Worm (Caenorhabditis elegans) whole organism, L1 larva: Measurements from ENCODE around the gene T09A5.5.

Experiments used
- C04F5.9 ChIP-seq: sonication (generic microtip); optimal IDR thresholded peaks from 2 replicates; lab custom pipeline; 2016; ENCODE audit warnings: missing genetic modification characterization, missing compliant biosample characterization
- elt-2 ChIP-seq: sonication (generic microtip); optimal IDR thresholded peaks from 2 replicates; lab custom pipeline; 2016; ENCODE audit warnings: missing genetic modification characterization, mild to moderate bottlenecking, inconsistent platforms, missing compliant biosample characterization, missing genetic modification reagents
- elt-3 ChIP-seq, 6 experiments: fragments of 150-350 bp in 1 of 6; sonication (generic microtip); optimal IDR thresholded peaks; 2 replicates each; lab custom pipeline; 2017 to 2018; ENCODE audit warnings: missing biosample characterization in 6 of 6, missing genetic modification characterization in 6 of 6, inconsistent platforms in 1 of 6
- fkh-10 ChIP-seq: sonication (generic microtip); optimal IDR thresholded peaks from 2 replicates; lab custom pipeline; 2017; ENCODE audit warnings: missing biosample characterization, missing genetic modification reagents, missing genetic modification characterization
- fos-1 ChIP-seq: fragments of 150-350 bp; optimal IDR thresholded peaks from 2 replicates; lab custom pipeline; 2014; ENCODE audit warnings: missing biosample characterization, missing genetic modification characterization
- tbx-2 ChIP-seq: sonication (generic microtip); optimal IDR thresholded peaks from 2 replicates; lab custom pipeline; 2016; ENCODE audit warnings: missing genetic modification characterization, missing compliant biosample characterization

DNA sequence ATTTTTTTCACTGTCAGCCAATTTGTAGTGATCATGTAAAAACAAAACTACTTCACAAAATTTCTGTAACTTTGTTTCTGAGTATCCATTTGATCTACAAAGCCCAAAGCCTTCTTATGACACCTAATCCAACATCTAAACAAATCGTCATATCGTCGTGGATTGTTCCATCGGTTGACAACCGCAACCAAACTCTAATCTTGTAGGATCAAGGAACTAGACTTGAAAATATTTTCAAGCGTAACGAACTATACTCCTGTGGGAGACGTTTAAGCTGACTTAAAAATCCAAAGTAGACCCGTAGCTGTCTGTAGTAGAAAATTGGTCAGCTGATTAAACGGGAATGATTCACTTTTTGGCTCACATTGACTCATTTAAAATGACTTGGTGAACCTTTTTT is 24.0 kb downstream of the T09A5.5 start:
- TF ChIP-seq tbx-2 (no peak), fos-1 (no peak), elt-3 (tag; optimal IDR thresholded peaks at IDR 0.05; lab: Kevin White, UChicago) (no peak), elt-2 (tag; lab: Kevin White, UChicago) (no peak), C04F5.9 (tag; lab: Kevin White, UChicago) (no peak), fkh-10 (no peak)
